Fruit fly (Drosophila melanogaster): ENCODE results near the gene CG34166.

DNA sequence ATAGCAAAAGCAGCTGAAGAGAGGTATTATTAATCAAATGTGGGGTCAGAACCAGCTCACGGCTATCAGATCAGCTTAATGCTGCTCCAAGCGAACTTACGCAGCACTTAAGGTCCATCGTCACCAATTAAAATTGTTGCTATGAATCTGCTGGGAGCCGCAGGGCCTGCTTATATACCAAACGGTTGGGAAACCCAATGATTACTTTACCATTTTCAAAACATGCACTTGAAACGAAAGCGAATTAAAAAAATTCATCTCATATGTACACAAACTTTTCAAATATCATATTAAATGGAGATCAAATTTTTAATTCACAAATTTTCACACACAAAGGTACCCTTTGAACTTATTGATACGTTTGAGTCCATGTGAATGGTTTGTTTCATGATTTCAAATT is 2.1 kb downstream of the CG34166 start, which contains the start of gene CG42587:
- TF ChIP-seq bab1 (GFP tag; optimal IDR thresholded peaks at IDR 0.05): no peak
- TF ChIP-seq cic (GFP tag; optimal IDR thresholded peaks at IDR 0.05): no peak
- no peak for TF ChIP-seq CG33017 (tag; optimal IDR thresholded peaks at IDR 0.05)
- TF ChIP-seq CG14711 (tag; optimal IDR thresholded peaks at IDR 0.05): no peak
- no peak for TF ChIP-seq cnc (optimal IDR thresholded peaks at IDR 0.05)
- no peak for TF ChIP-seq ovo (GFP tag; optimal IDR thresholded peaks at IDR 0.05)
- TF ChIP-seq CG7101 (tag; optimal IDR thresholded peaks at IDR 0.05): no peak
